Worm (Caenorhabditis elegans): Measurements from ENCODE around the gene T05A7.1.

DNA sequence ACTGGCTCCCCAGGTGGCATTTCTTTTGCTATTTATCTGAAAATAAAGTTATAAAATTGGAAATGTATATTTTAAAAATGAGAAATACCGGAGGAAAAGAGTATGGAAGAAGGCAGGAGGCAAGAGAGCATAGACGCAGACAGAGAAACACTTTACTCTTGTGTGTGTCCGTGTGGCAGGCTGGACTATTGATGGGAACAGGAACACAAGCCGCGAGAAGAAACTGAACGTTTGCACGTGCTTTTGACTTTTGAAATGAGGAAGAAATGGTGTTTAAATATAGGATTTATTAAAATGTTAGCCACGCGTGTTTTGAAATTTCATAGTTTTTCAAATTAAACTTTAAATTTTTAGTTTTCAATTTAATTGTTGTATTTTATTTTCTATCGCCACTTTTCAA lies 48.1 kb downstream of the T05A7.1 start, which contains the start of gene F10G7.10:
- TF ChIP-seq ama-1 (optimal IDR thresholded peaks at IDR 0.05) (no peak), ama-1 (GFP tag; optimal IDR thresholded peaks at IDR 0.05) (no peak), ceh-58 (GFP tag; IDR thresholded peaks at IDR 0.05) (no peak), Y53F4B.3 (GFP tag; IDR thresholded peaks at IDR 0.05) (no peak), rpc-1 (optimal IDR thresholded peaks at IDR 0.05) (no peak), rpc-1 (tag; optimal IDR thresholded peaks at IDR 0.05) (no peak), Y79H2A.3 (GFP tag; conservative IDR thresholded peaks at IDR 0.05) (no peak), madf-6 (GFP tag; IDR thresholded peaks at IDR 0.05) (no peak), F49E8.2 (tag; optimal IDR thresholded peaks at IDR 0.05; ENCODE audit: insufficient read depth) (no peak), nfya-2 (GFP tag; IDR thresholded peaks at IDR 0.05) (no peak), ztf-25 (GFP tag; IDR thresholded peaks at IDR 0.05) (no peak)

Data from whole organism, young adult.